Fruit fly (Drosophila melanogaster) ovary, adult (tissue): ENCODE measurements around the gene CG33502.
"Not testable (repeated sequence)": the region's sequence is repeated elsewhere in the genome, so short reads cannot be mapped to it uniquely, and the experiment has no call there.

Experiments
- CG17801 ChIP-seq: fragments of 200-800 bp; optimal IDR thresholded peaks from 2 replicates; lab custom pipeline; 2019; ENCODE audit warnings: missing biosample characterization, mild to moderate bottlenecking, missing genetic modification characterization, moderate library complexity; ENCODE audit not compliant: partially characterized antibody

CG33502 gene

DNA sequence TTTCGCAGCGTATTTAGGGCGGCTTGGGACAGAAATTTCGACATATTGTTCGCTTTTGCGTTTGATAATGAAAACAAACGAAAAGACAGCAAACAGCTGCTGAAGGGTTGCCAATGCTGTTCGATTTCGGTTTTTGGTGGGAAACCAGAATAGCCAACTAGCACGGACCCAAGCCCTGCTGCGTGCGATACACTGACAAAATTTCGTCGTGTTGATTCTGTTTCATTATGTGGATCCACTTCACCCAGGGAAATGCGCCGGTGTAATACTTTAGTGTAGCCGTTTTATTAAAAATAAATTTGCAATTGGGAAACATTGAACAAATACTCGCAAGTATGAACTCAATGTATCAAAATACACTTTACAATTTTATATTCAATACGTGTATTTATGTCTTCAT lies at the start of gene CG33502:
TSS of gene CG33502 (minus strand) at position 101 of the 400 bp plus-strand sequence.
- TF ChIP-seq CG17801 (GFP tag; lab: Kevin White, UChicago): not testable (repeated sequence)

- no peak for TF ChIP-seq CG17801 (GFP tag; lab: Kevin White, UChicago)
Measured at dm6 chrX:21632852-21633251, 21.5 kb upstream of the CG33502 start.

DNA sequence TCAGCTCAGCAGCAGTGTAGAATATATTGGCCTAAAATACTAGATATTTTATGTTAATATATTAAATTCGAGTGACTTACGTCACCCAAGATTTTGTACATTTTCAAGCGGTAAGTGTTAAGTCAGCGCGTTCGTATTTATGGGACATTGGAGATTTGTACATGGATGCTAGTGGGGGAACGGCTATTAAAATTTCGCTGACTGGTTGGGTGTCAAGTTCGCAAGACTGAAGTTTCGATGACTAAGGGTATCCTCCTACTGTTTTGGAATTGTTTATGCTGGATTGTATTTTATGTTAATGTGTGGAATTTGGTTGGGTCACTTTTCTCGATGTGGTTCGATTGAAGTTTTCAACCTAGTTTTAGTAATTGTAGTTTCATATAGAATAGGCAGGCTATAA lies 20.9 kb upstream of the CG33502 start:
- no peak for TF ChIP-seq CG17801 (GFP tag; lab: Kevin White, UChicago)

DNA sequence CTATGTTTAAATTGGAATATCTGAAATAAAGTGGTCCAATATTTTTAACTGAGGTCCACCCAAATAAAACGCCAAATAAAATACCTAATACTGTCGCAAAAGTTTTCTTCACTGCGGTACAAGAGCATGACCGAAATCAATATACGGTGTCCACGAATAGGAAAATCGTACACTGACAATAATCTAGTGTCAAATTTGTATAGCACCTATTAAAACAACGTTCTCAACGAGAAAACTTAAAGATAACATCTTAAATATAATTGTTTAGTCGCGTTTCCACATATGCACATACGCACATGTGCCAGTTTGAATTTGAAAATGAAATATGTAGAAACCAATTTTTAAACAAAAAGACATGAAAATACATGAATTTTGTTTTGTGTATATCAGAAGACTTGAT lies 20.1 kb upstream of the CG33502 start:
- peak; percentile 84 for TF ChIP-seq CG17801 (GFP tag; lab: Kevin White, UChicago)

DNA sequence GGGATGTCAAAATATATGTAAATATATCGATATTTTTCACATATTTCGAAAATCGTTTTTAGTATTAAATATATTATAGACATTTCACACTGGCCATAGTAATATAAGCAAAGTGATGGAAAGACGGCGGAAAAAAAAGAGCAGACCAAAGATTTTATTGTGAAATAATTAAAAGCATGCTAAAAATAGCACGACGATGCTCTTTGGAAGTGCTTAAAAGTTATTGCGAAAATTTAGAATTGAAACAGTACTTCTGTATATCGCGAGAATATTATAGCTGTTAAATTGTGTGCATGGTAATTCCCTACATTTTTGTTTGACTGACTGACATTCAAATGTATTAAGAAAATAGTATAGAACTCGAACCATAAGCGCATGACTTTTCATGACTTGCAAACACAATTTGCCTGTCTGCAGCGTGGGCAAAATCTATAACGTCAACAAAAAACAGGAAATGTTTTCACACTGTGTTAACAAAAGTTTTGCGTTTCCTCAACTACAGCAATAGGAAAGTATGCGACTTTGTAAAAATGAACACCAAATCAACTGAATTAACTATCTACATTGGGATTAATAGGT lies 18.9 kb upstream of the CG33502 start:
- TF ChIP-seq CG17801 (GFP tag; lab: Kevin White, UChicago): no peak

- TF ChIP-seq CG17801 (GFP tag; lab: Kevin White, UChicago): peak; percentile 36
Measured at dm6 chrX:21629482-21630159, 18.3 kb upstream of the CG33502 start, which contains the start of gene DIP1. Gene DIP1, minus strand, starts transcription at chrX:21630148.

DNA sequence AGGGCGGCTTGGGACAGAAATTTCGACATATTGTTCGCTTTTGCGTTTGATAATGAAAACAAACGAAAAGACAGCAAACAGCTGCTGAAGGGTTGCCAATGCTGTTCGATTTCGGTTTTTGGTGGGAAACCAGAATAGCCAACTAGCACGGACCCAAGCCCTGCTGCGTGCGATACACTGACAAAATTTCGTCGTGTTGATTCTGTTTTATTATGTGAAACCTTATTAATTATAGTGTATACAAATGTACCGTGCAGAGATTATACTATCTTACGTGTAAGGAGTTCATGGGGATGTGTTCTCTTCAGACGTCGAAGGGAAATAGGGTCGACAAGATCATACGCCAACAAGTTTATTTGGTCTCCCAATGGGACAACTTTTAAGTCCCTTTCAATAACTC lies 12.3 kb upstream of the CG33502 start, which contains the start of gene CG32500:
TSS of gene CG32500 (minus strand) at position 110 of the 400 bp plus-strand sequence.
- TF ChIP-seq CG17801 (GFP tag; lab: Kevin White, UChicago): not testable (repeated sequence)

- not testable (repeated sequence) for TF ChIP-seq CG17801 (GFP tag; lab: Kevin White, UChicago)
Measured at dm6 chrX:21621004-21621403, 9.7 kb upstream of the CG33502 start, which contains the start of gene CG32819. Gene CG32819, minus strand, starts transcription at chrX:21621104.

DNA sequence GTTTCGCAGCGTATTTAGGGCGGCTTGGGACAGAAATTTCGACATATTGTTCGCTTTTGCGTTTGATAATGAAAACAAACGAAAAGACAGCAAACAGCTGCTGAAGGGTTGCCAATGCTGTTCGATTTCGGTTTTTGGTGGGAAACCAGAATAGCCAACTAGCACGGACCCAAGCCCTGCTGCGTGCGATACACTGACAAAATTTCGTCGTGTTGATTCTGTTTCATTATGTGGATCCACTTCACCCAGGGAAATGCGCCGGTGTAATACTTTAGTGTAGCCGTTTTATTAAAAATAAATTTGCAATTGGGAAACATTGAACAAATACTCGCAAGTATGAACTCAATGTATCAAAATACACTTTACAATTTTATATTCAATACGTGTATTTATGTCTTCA lies 6.2 kb upstream of the CG33502 start, which contains the start of gene CG32857:
TSS of gene CG32857 (minus strand) at position 101 of the 400 bp plus-strand sequence.
- not testable (repeated sequence) for TF ChIP-seq CG17801 (GFP tag; lab: Kevin White, UChicago)

DNA sequence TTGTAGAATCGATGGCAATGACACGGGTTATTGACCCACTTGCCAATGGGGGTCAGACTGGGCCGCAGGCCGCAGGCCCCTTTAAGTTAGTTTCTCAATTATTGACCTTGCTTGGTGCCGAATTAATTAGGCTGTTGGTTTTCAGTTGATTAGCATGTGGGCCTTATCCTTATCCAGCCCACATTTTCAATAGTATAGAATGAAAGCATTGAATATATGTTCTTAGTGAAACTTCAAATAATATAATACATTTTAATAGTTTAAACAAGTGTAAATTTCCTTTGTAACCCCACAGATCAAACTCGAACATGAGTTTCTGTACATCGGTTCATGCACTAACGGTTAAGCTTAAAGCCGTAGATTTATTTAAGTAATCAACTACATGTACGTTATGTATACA lies 3.8 kb upstream of the CG33502 start, which contains the start of gene CG32820:
TSS of gene CG32820 (minus strand) at position 101 of the 400 bp plus-strand sequence.
- not testable (repeated sequence) for TF ChIP-seq CG17801 (GFP tag; lab: Kevin White, UChicago)

- not testable (repeated sequence) for TF ChIP-seq CG17801 (GFP tag; lab: Kevin White, UChicago)
Measured at dm6 chrX:21608820-21609219, 2.5 kb downstream of the CG33502 start, which contains the start of gene CG17450. Gene CG17450, minus strand, starts transcription at chrX:21608920.

DNA sequence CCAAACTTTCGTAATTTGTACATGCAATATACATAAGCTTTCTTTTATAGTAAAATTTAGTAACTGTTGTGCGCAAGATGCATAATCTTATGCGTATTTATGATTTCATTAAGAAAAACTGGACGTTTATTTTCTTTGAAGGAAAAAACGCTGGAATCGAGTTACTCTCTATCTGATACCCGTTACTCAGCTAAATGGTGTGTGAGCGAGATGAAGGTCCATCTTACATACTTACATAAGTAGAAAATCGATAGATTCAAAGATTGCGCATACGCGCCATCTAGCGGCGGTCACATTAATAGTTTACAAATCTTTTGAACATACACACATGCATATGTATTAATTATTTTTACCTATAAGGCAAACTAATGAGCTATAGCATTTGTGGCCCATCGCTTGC lies 5.8 kb downstream of the CG33502 start:
- TF ChIP-seq CG17801 (GFP tag; lab: Kevin White, UChicago): no peak

DNA sequence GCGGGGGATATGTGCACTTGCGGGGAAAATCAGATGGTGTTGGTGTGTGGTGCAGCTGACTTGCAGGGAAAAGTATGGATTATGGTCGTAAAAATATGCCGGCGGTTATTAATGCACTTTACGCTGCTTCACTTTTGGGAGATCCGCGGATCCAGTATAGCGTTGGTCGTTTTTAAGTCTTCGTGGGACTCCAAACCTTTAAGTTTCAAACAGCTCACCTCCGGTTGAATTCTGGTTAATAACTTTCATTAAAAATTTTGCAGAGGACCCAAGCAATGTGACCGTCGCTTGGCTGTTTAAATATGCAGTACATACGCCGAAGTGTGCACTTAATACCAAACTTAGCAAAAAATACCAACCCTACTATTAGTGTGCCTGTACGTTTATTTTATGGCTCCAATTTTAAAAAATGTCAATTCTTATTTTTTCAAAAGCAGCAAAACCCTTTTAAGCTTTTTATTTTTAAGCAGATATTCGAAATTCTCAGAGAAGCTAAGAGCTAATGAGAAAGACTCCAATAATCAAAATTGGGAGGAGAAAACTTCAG lies 6.3 kb downstream of the CG33502 start, which contains the start of gene GCS2alpha:
TSS of gene GCS2alpha (minus strand) at position 309 of the 547 bp plus-strand sequence.
- TF ChIP-seq CG17801 (GFP tag; lab: Kevin White, UChicago): no peak

- TF ChIP-seq CG17801 (GFP tag; lab: Kevin White, UChicago): peak; percentile 24
Measured at dm6 chrX:21593907-21594306, 17.4 kb downstream of the CG33502 start.

- peak; percentile 62 for TF ChIP-seq CG17801 (GFP tag; lab: Kevin White, UChicago)
Measured at dm6 chrX:21591990-21592389, 19.3 kb downstream of the CG33502 start.
